Worm (Caenorhabditis elegans) whole organism, mixed stage, embryonic: ENCODE results near the gene Y44A6C.2.

Experiments
- M03D4.4 ChIP-seq: sonication (generic microtip); optimal IDR thresholded peaks from 2 replicates; lab custom pipeline; 2017; ENCODE audit warnings: mild to moderate bottlenecking, missing genetic modification characterization, missing compliant biosample characterization
- bed-3 ChIP-seq: fragments of 200-800 bp; sonication (Bioruptor generic); optimal IDR thresholded peaks from 3 replicates; lab custom pipeline; 2018; ENCODE audit warnings: mild to moderate bottlenecking, missing genetic modification characterization, moderate library complexity, missing compliant biosample characterization
- blmp-1 ChIP-seq: fragments of 150-350 bp; optimal IDR thresholded peaks from 2 replicates; lab custom pipeline; 2014; ENCODE audit warnings: missing biosample characterization, missing genetic modification characterization
- ceh-39 ChIP-seq: fragments of 150-350 bp; optimal IDR thresholded peaks from 2 replicates; lab custom pipeline; 2014; ENCODE audit warnings: missing biosample characterization, missing genetic modification characterization
- ceh-43 ChIP-seq: fragments of 200-800 bp; sonication (Bioruptor generic); optimal IDR thresholded peaks from 2 replicates; lab custom pipeline; 2018; ENCODE audit warnings: mild to moderate bottlenecking, missing genetic modification characterization, moderate library complexity, missing compliant biosample characterization
- ceh-83 ChIP-seq: fragments of 200-800 bp; sonication (Bioruptor generic); optimal IDR thresholded peaks from 2 replicates; lab custom pipeline; 2018; ENCODE audit warnings: mild to moderate bottlenecking, missing genetic modification characterization, missing compliant biosample characterization
- cnd-1 ChIP-seq: fragments of 200-800 bp; sonication (Bioruptor generic); optimal IDR thresholded peaks from 2 replicates; lab custom pipeline; 2018; ENCODE audit warnings: mild to moderate bottlenecking, missing genetic modification characterization, missing compliant biosample characterization
- drap-1 ChIP-seq: fragments of 200-800 bp; sonication (Bioruptor generic); optimal IDR thresholded peaks from 3 replicates; lab custom pipeline; 2018; ENCODE audit warnings: mild to moderate bottlenecking, missing genetic modification characterization, missing compliant biosample characterization
- elt-1 ChIP-seq: sonication (generic microtip); optimal IDR thresholded peaks from 2 replicates; lab custom pipeline; 2017; ENCODE audit warnings: missing genetic modification characterization, mild to moderate bottlenecking, missing compliant biosample characterization, antibody characterized with exemption, moderate library complexity, borderline replicate concordance; ENCODE audit not compliant: insufficient read depth
- elt-3 ChIP-seq: fragments of 150-350 bp; optimal IDR thresholded peaks from 2 replicates; lab custom pipeline; 2014; ENCODE audit warnings: missing biosample characterization, missing genetic modification characterization
- flh-1 ChIP-seq: fragments of 200-800 bp; sonication (Bioruptor generic); optimal IDR thresholded peaks from 2 replicates; lab custom pipeline; 2018; ENCODE audit warnings: mild to moderate bottlenecking, missing genetic modification characterization, moderate library complexity, missing compliant biosample characterization
- ham-2 ChIP-seq: fragments of 200-800 bp; sonication (Bioruptor generic); optimal IDR thresholded peaks from 2 replicates; lab custom pipeline; 2018; ENCODE audit warnings: mild to moderate bottlenecking, missing genetic modification characterization, missing compliant biosample characterization
- hlh-1 ChIP-seq: fragments of 150-350 bp; optimal IDR thresholded peaks from 2 replicates; lab custom pipeline; 2014; ENCODE audit warnings: missing biosample characterization, missing genetic modification reagents, missing genetic modification characterization
- lin-13 ChIP-seq: fragments of 150-350 bp; optimal IDR thresholded peaks from 2 replicates; lab custom pipeline; 2014; ENCODE audit warnings: missing biosample characterization, missing genetic modification characterization
- lin-32 ChIP-seq: fragments of 200-800 bp; sonication (Bioruptor generic); optimal IDR thresholded peaks from 2 replicates; lab custom pipeline; 2018; ENCODE audit warnings: mild to moderate bottlenecking, missing genetic modification characterization, missing compliant biosample characterization
- lsy-2 ChIP-seq: fragments of 150-350 bp; optimal IDR thresholded peaks from 2 replicates; lab custom pipeline; 2014; ENCODE audit warnings: missing biosample characterization, missing genetic modification characterization
- mep-1 ChIP-seq: fragments of 150-350 bp; optimal IDR thresholded peaks from 2 replicates; lab custom pipeline; 2017; ENCODE audit warnings: missing biosample characterization, missing genetic modification reagents, missing genetic modification characterization, inconsistent platforms
- mls-2 ChIP-seq: sonication (generic microtip); optimal IDR thresholded peaks from 2 replicates; lab custom pipeline; 2016; ENCODE audit warnings: mild to moderate bottlenecking, missing genetic modification characterization, moderate library complexity, missing compliant biosample characterization
- nhr-12 ChIP-seq: fragments of 150-350 bp; optimal IDR thresholded peaks from 2 replicates; lab custom pipeline; 2014; ENCODE audit warnings: missing biosample characterization, missing genetic modification characterization
- nhr-2 ChIP-seq: fragments of 150-350 bp; optimal IDR thresholded peaks from 2 replicates; lab custom pipeline; 2014; ENCODE audit warnings: missing biosample characterization, missing genetic modification characterization
- nhr-237 ChIP-seq: fragments of 150-350 bp; optimal IDR thresholded peaks from 2 replicates; lab custom pipeline; 2014; ENCODE audit warnings: missing biosample characterization, missing genetic modification characterization
- nhr-28 ChIP-seq: fragments of 150-350 bp; optimal IDR thresholded peaks from 2 replicates; lab custom pipeline; 2014; ENCODE audit warnings: missing biosample characterization, missing genetic modification characterization
- nhr-76 ChIP-seq: sonication (generic microtip); optimal IDR thresholded peaks from 2 replicates; lab custom pipeline; 2017; ENCODE audit warnings: missing biosample characterization, missing genetic modification characterization
- sem-2 ChIP-seq: fragments of 200-800 bp; sonication (Bioruptor generic); optimal IDR thresholded peaks from 2 replicates; lab custom pipeline; 2018; ENCODE audit warnings: mild to moderate bottlenecking, missing genetic modification characterization, missing compliant biosample characterization
- snpc-4 ChIP-seq: fragments of 150-350 bp; optimal IDR thresholded peaks from 2 replicates; lab custom pipeline; 2014; ENCODE audit warnings: missing biosample characterization, missing genetic modification characterization
- sptf-1 ChIP-seq: sonication (generic microtip); optimal IDR thresholded peaks from 2 replicates; lab custom pipeline; 2017; ENCODE audit warnings: mild to moderate bottlenecking, missing genetic modification characterization, moderate library complexity, missing compliant biosample characterization
- tbx-8 ChIP-seq: fragments of 200-800 bp; sonication (Bioruptor generic); optimal IDR thresholded peaks from 2 replicates; lab custom pipeline; 2018; ENCODE audit warnings: mild to moderate bottlenecking, missing genetic modification characterization, moderate library complexity, missing compliant biosample characterization
- unc-120 ChIP-seq: sonication (generic microtip); optimal IDR thresholded peaks from 2 replicates; lab custom pipeline; 2017; ENCODE audit warnings: missing genetic modification characterization, missing compliant biosample characterization; ENCODE audit not compliant: poor library complexity, severe bottlenecking
- ztf-11 ChIP-seq: fragments of 150-350 bp; optimal IDR thresholded peaks from 2 replicates; lab custom pipeline; 2014; ENCODE audit warnings: missing biosample characterization, missing genetic modification characterization

Gene Y44A6C.2

ce11 chrV:20689481-20690039 lies 32.5 kb upstream of the Y44A6C.2 start, which contains the start of gene F53F8.3:
Gene F53F8.3 (minus strand): TSS chrV:20689531.
- TF ChIP-seq mep-1 (tag; lab: Kevin White, UChicago), result no peak
- no peak for TF ChIP-seq lin-32
- no peak for TF ChIP-seq tbx-8 (GFP tag; lab: Kevin White, UChicago)
- TF ChIP-seq snpc-4 (tag; lab: Kevin White, UChicago), result no peak
- no peak for TF ChIP-seq elt-3 (tag; lab: Kevin White, UChicago)
- no peak for TF ChIP-seq nhr-76
- no peak for TF ChIP-seq nhr-12
- no peak for TF ChIP-seq ceh-83 (GFP tag; lab: Kevin White, UChicago)
- no peak for TF ChIP-seq ztf-11 (tag; lab: Kevin White, UChicago)
- no peak for TF ChIP-seq M03D4.4 (tag; lab: Kevin White, UChicago)
- TF ChIP-seq nhr-28 (tag; lab: Kevin White, UChicago), result no peak
- no peak for TF ChIP-seq mls-2 (tag; lab: Kevin White, UChicago)
- no peak for TF ChIP-seq cnd-1 (tag; lab: Kevin White, UChicago)
- no peak for TF ChIP-seq elt-1 (tag; lab: Kevin White, UChicago)
- TF ChIP-seq hlh-1 (tag; lab: Kevin White, UChicago), result no peak
- no peak for TF ChIP-seq blmp-1 (tag; lab: Kevin White, UChicago)
- TF ChIP-seq sptf-1 (tag; lab: Kevin White, UChicago), result no peak
- TF ChIP-seq sem-2 (GFP tag; lab: Kevin White, UChicago), result no peak
- TF ChIP-seq unc-120 (tag; lab: Kevin White, UChicago), result no peak
- no peak for TF ChIP-seq lsy-2 (tag; lab: Kevin White, UChicago)

DNA sequence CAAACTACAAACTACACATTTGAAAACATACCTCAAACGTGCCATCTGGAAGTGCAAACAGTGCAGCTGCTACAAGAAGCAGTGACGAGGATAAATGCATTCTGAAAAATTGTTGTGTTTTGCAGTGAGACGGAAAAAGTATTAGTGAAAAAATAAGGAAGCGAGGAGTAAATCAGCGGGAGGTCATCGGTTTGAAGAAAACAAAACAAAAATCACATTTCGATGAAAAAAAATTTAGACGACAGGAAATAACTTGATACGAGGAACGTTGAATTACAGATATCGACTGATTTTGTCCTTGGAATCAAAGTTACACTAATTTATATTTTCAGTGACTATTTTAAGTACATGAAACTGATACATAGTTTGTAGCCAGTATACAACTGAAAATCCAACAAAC lies 30.4 kb upstream of the Y44A6C.2 start, which contains the start of gene F53F8.4:
Gene F53F8.4, minus strand, starts transcription at position 101 of the 400 bp plus-strand sequence.
- TF ChIP-seq ceh-43 (GFP tag; lab: Kevin White, UChicago) (no peak), snpc-4 (tag; lab: Kevin White, UChicago) (no peak), M03D4.4 (tag; lab: Kevin White, UChicago) (no peak)

DNA sequence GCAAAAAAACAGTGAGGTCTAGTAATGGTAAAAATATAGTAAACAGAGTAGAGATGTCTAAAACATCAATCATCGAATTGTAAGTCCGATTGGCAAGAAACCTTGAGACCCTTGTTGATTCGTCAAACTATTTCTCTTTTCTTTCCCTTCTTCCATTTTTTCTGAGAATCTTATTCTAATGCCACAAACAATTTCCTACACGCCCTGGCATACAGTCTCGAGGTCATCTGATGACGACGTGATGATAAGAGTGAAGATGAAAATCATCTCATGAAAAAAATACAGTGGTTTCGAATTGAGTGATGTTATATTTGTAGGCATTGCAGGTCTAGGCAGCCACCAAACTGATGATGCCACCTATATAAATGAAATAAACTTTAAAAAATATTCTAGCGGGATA lies 29.1 kb upstream of the Y44A6C.2 start:
- TF ChIP-seq ceh-83 (GFP tag; lab: Kevin White, UChicago) (no peak), tbx-8 (GFP tag; lab: Kevin White, UChicago) (no peak), lin-13 (no peak)

- TF ChIP-seq drap-1, result peak; percentile 94
- no peak for TF ChIP-seq nhr-12
- no peak for TF ChIP-seq nhr-237 (tag; lab: Kevin White, UChicago)
- peak; percentile 79 for TF ChIP-seq cnd-1 (tag; lab: Kevin White, UChicago)
- TF ChIP-seq bed-3 (GFP tag; lab: Kevin White, UChicago), result peak; percentile 53
- TF ChIP-seq sptf-1 (tag; lab: Kevin White, UChicago), result peak; percentile 87
- TF ChIP-seq mep-1 (tag; lab: Kevin White, UChicago), result peak; percentile 45
- TF ChIP-seq sem-2 (GFP tag; lab: Kevin White, UChicago), result peak; percentile 45
- peak; percentile 49 for TF ChIP-seq ceh-43 (GFP tag; lab: Kevin White, UChicago)
- peak; percentile 65 for TF ChIP-seq ham-2
- peak; percentile 71 for TF ChIP-seq M03D4.4 (tag; lab: Kevin White, UChicago)
- TF ChIP-seq lsy-2 (tag; lab: Kevin White, UChicago), result no peak
- peak; percentile 18 for TF ChIP-seq flh-1 (GFP tag; lab: Kevin White, UChicago)
- peak; percentile 48 for TF ChIP-seq lin-32
- no peak for TF ChIP-seq ceh-39
- TF ChIP-seq mls-2 (tag; lab: Kevin White, UChicago), result peak; percentile 57
- peak; percentile 79 for TF ChIP-seq ceh-83 (GFP tag; lab: Kevin White, UChicago)
- no peak for TF ChIP-seq ztf-11 (tag; lab: Kevin White, UChicago)
- peak; percentile 49 for TF ChIP-seq tbx-8 (GFP tag; lab: Kevin White, UChicago)
- peak; percentile 47 for TF ChIP-seq unc-120 (tag; lab: Kevin White, UChicago)
These were observed 28.1 kb upstream of the Y44A6C.2 start for ce11 chrV:20693968-20694367.

ce11 chrV:20698266-20698665 lies 23.8 kb upstream of the Y44A6C.2 start, which contains the start of gene F53F8.7:
Gene F53F8.7 (minus strand): TSS chrV:20698366.
- TF ChIP-seq lin-13 (no peak), lsy-2 (tag; lab: Kevin White, UChicago) (no peak), tbx-8 (GFP tag; lab: Kevin White, UChicago) (no peak), ceh-43 (GFP tag; lab: Kevin White, UChicago) (no peak), snpc-4 (tag; lab: Kevin White, UChicago) (no peak), unc-120 (tag; lab: Kevin White, UChicago) (no peak), sem-2 (GFP tag; lab: Kevin White, UChicago) (no peak), nhr-2 (tag; lab: Kevin White, UChicago) (no peak)
